Worm (Caenorhabditis elegans) whole organism, L1 larva: ENCODE measurements around the gene ZK686.6.

Experiments used
- Y116A8C.19 ChIP-seq: sonication (generic microtip); optimal IDR thresholded peaks from 2 replicates; lab custom pipeline; 2016; ENCODE audit warnings: missing compliant biosample characterization, missing genetic modification characterization, borderline replicate concordance
- alr-1 ChIP-seq: fragments of 200-800 bp; sonication (Bioruptor generic); optimal IDR thresholded peaks from 2 replicates; lab custom pipeline; 2018; ENCODE audit warnings: borderline replicate concordance, mild to moderate bottlenecking, missing genetic modification characterization, missing compliant biosample characterization
- aly-2 ChIP-seq: fragments of 150-350 bp; optimal IDR thresholded peaks from 2 replicates; lab custom pipeline; 2014; ENCODE audit warnings: missing biosample characterization, missing genetic modification characterization
- ceh-63 ChIP-seq: fragments of 200-800 bp; sonication (Bioruptor generic); optimal IDR thresholded peaks from 2 replicates; lab custom pipeline; 2018; ENCODE audit warnings: mild to moderate bottlenecking, missing genetic modification characterization, missing compliant biosample characterization
- ceh-8 ChIP-seq: fragments of 200-800 bp; sonication (Bioruptor generic); optimal IDR thresholded peaks from 2 replicates; lab custom pipeline; 2018; ENCODE audit warnings: mild to moderate bottlenecking, missing genetic modification characterization, moderate library complexity, missing compliant biosample characterization
- ceh-82 ChIP-seq, 3 experiments: fragments of 150-350 bp in 1 of 3; sonication (generic microtip) in 2 of 3; optimal IDR thresholded peaks; 2 replicates each; lab custom pipeline; 2014 to 2017; ENCODE audit warnings: missing biosample characterization in 3 of 3, missing genetic modification characterization in 3 of 3
- ceh-88 ChIP-seq: fragments of 200-800 bp; sonication (Bioruptor generic); IDR thresholded peaks from 2 replicates; pipeline ENCODE4 v1.3.6; 2022; ENCODE audit warnings: missing genetic modification characterization, missing compliant biosample characterization
- ceh-90 ChIP-seq: sonication (generic microtip); optimal IDR thresholded peaks from 2 replicates; lab custom pipeline; 2016; ENCODE audit warnings: missing genetic modification characterization, missing compliant biosample characterization
- dsc-1 ChIP-seq: sonication (generic microtip); optimal IDR thresholded peaks from 2 replicates; lab custom pipeline; 2016; ENCODE audit warnings: mild to moderate bottlenecking, missing genetic modification characterization, missing compliant biosample characterization
- efl-1 ChIP-seq, 4 experiments: fragments of 150-350 bp; optimal IDR thresholded peaks in 3 of 4; peaks in 1 of 4; 1 replicate in 1 of 4; 2 replicates in 3 of 4; lab custom pipeline; 2014; ENCODE audit warnings: missing biosample characterization in 2 of 4, missing genetic modification characterization in 2 of 4, missing genetic modification reagents in 2 of 4
- elt-2 ChIP-seq: sonication (generic microtip); optimal IDR thresholded peaks from 2 replicates; lab custom pipeline; 2016; ENCODE audit warnings: missing genetic modification characterization, mild to moderate bottlenecking, inconsistent platforms, missing compliant biosample characterization, missing genetic modification reagents
- elt-3 ChIP-seq, 6 experiments: fragments of 150-350 bp in 1 of 6; sonication (generic microtip); optimal IDR thresholded peaks; 2 replicates each; lab custom pipeline; 2017 to 2018; ENCODE audit warnings: missing biosample characterization in 6 of 6, missing genetic modification characterization in 6 of 6, inconsistent platforms in 1 of 6
- fkh-10 ChIP-seq: sonication (generic microtip); optimal IDR thresholded peaks from 2 replicates; lab custom pipeline; 2017; ENCODE audit warnings: missing biosample characterization, missing genetic modification reagents, missing genetic modification characterization
- fos-1 ChIP-seq: fragments of 150-350 bp; optimal IDR thresholded peaks from 2 replicates; lab custom pipeline; 2014; ENCODE audit warnings: missing biosample characterization, missing genetic modification characterization
- grh-1 ChIP-seq: fragments of 200-800 bp; sonication (Bioruptor generic); IDR thresholded peaks from 2 replicates; pipeline ENCODE4 v1.3.6; 2022; ENCODE audit warnings: missing genetic modification reagents, missing genetic modification characterization, missing compliant biosample characterization
- irx-1 ChIP-seq: sonication (generic microtip); optimal IDR thresholded peaks from 2 replicates; lab custom pipeline; 2016; ENCODE audit warnings: missing genetic modification characterization, missing compliant biosample characterization
- isw-1 ChIP-seq: fragments of 200-800 bp; sonication (Bioruptor generic); IDR thresholded peaks from 2 replicates; pipeline ENCODE4 v1.3.6; 2022; ENCODE audit warnings: missing genetic modification characterization, missing compliant biosample characterization
- jun-1 ChIP-seq: fragments of 150-350 bp; optimal IDR thresholded peaks from 2 replicates; lab custom pipeline; 2014; ENCODE audit warnings: missing biosample characterization, missing genetic modification reagents, missing genetic modification characterization
- lin-14 ChIP-seq: fragments of 200-800 bp; sonication (Bioruptor generic); optimal IDR thresholded peaks from 2 replicates; lab custom pipeline; 2018; ENCODE audit warnings: mild to moderate bottlenecking, missing genetic modification characterization, moderate library complexity, missing compliant biosample characterization
- lin-35 ChIP-seq, 2 experiments: fragments of 150-350 bp; optimal IDR thresholded peaks; 2 replicates each; lab custom pipeline; 2014; ENCODE audit warnings: missing biosample characterization in 2 of 2, missing genetic modification characterization in 2 of 2, missing genetic modification reagents in 2 of 2
- lsy-2 ChIP-seq, 2 experiments: fragments of 150-350 bp; optimal IDR thresholded peaks; 2 replicates each; lab custom pipeline; 2014; ENCODE audit warnings: missing biosample characterization in 2 of 2, missing genetic modification characterization in 2 of 2
- mab-9 ChIP-seq: fragments of 200-800 bp; sonication (Bioruptor generic); IDR thresholded peaks from 2 replicates; pipeline ENCODE4 v1.3.6; 2022; ENCODE audit warnings: missing genetic modification reagents, missing genetic modification characterization, missing compliant biosample characterization
- mep-1 ChIP-seq: fragments of 150-350 bp; optimal IDR thresholded peaks from 2 replicates; lab custom pipeline; 2014; ENCODE audit warnings: missing biosample characterization, missing genetic modification characterization
- nhr-20 ChIP-seq: sonication (generic microtip); optimal IDR thresholded peaks from 2 replicates; lab custom pipeline; 2016; ENCODE audit warnings: mild to moderate bottlenecking, missing genetic modification characterization, missing compliant biosample characterization
- nhr-76 ChIP-seq: sonication (generic microtip); optimal IDR thresholded peaks from 2 replicates; lab custom pipeline; 2017; ENCODE audit warnings: missing biosample characterization, missing genetic modification characterization
- nhr-77 ChIP-seq: fragments of 150-350 bp; optimal IDR thresholded peaks from 2 replicates; lab custom pipeline; 2014; ENCODE audit warnings: missing biosample characterization, missing genetic modification characterization
- nhr-90 ChIP-seq: sonication (generic microtip); optimal IDR thresholded peaks from 2 replicates; lab custom pipeline; 2016; ENCODE audit warnings: mild to moderate bottlenecking, missing genetic modification characterization, missing compliant biosample characterization; ENCODE audit not compliant: poor library complexity
- pax-3 ChIP-seq: fragments of 200-800 bp; sonication (Bioruptor generic); optimal IDR thresholded peaks from 2 replicates; lab custom pipeline; 2018; ENCODE audit warnings: mild to moderate bottlenecking, missing genetic modification characterization, moderate library complexity, missing compliant biosample characterization
- skn-1 ChIP-seq: fragments of 150-350 bp; optimal IDR thresholded peaks from 2 replicates; lab custom pipeline; 2014; ENCODE audit warnings: missing biosample characterization, missing genetic modification characterization
- snu-23 ChIP-seq: sonication (generic microtip); optimal IDR thresholded peaks from 2 replicates; lab custom pipeline; 2016; ENCODE audit warnings: missing genetic modification characterization, missing compliant biosample characterization
- sox-4 ChIP-seq: sonication (generic microtip); optimal IDR thresholded peaks from 2 replicates; lab custom pipeline; 2016; ENCODE audit warnings: missing genetic modification characterization, missing compliant biosample characterization
- sup-37 ChIP-seq: fragments of 200-800 bp; sonication (Bioruptor generic); optimal IDR thresholded peaks from 2 replicates; lab custom pipeline; 2018; ENCODE audit warnings: mild to moderate bottlenecking, missing genetic modification characterization, missing compliant biosample characterization
- swsn-7 ChIP-seq: sonication (generic microtip); optimal IDR thresholded peaks from 2 replicates; lab custom pipeline; 2016; ENCODE audit warnings: missing genetic modification characterization, missing compliant biosample characterization
- tlp-1 ChIP-seq: fragments of 150-350 bp; optimal IDR thresholded peaks from 2 replicates; lab custom pipeline; 2014; ENCODE audit warnings: missing biosample characterization, missing genetic modification characterization
- unc-98 ChIP-seq: fragments of 200-800 bp; sonication (Bioruptor generic); IDR thresholded peaks from 2 replicates; pipeline ENCODE4 v1.3.6; 2022; ENCODE audit warnings: missing genetic modification characterization, missing compliant biosample characterization
- vab-15 ChIP-seq: sonication (generic microtip); optimal IDR thresholded peaks from 2 replicates; lab custom pipeline; 2017; ENCODE audit warnings: missing genotype, mild to moderate bottlenecking, missing genetic modification characterization, missing compliant biosample characterization
- ztf-4 ChIP-seq: fragments of 150-350 bp; optimal IDR thresholded peaks from 2 replicates; lab custom pipeline; 2014; ENCODE audit warnings: missing biosample characterization, missing genetic modification characterization

Gene ZK686.6

DNA sequence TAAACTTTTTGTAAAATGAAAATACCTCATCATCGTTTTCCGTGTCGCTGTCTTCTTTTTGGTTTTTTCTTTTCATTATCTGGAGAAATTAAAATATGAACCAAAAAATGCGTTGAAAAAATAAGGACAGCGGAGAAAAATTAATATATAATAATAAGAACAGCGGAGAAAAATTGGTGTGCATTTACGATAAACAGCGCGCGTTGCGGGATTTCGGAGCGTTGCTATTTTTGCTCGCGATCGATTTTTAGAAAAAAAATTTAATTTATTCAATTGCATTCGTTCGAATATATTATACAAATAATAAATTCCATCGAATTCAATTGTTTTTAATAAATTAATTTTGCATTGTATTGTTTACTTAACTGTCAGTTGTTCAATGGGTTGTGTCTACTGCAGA lies 6.8 kb downstream of the ZK686.6 start, which contains the start of gene ZK686.2 (continued):
- TF ChIP-seq swsn-7 (tag; lab: Kevin White, UChicago), result peak; percentile 33
- peak; percentile 37 for TF ChIP-seq efl-1 (optimal IDR thresholded peaks at IDR 0.05; lab: Kevin White, UChicago)
- TF ChIP-seq efl-1 (GFP tag; optimal IDR thresholded peaks at IDR 0.05 in 1 of 2; lab: Kevin White, UChicago), result peak; percentile 28 to 91
- peak; percentile 68 to 80 for TF ChIP-seq lsy-2 (tag; optimal IDR thresholded peaks at IDR 0.05; lab: Kevin White, UChicago)

- TF ChIP-seq ceh-82 (tag; optimal IDR thresholded peaks at IDR 0.05; lab: Kevin White, UChicago), result no peak
- TF ChIP-seq unc-98 (GFP tag; lab: Robert Waterston, UW), result no peak
Observed at ce11 chrIII:7763503-7763902, 9.3 kb downstream of the ZK686.6 start, which contains the start of gene mtx-2. mtx-2 (minus strand) TSS chrIII:7763603.

ce11 chrIII:7762250-7762649 lies 10.6 kb downstream of the ZK686.6 start:
- no peak for TF ChIP-seq jun-1 (tag; lab: Kevin White, UChicago)
- TF ChIP-seq fos-1 (tag; lab: Kevin White, UChicago), result no peak
- no peak for TF ChIP-seq pax-3 (tag; lab: Kevin White, UChicago)
- no peak for TF ChIP-seq efl-1 (optimal IDR thresholded peaks at IDR 0.05; lab: Kevin White, UChicago)
- TF ChIP-seq efl-1 (GFP tag; optimal IDR thresholded peaks at IDR 0.05 in 1 of 2; lab: Kevin White, UChicago), result no peak
- TF ChIP-seq elt-2 (tag; lab: Kevin White, UChicago), result peak; percentile 87
- no peak for TF ChIP-seq vab-15 (tag; lab: Kevin White, UChicago)

DNA sequence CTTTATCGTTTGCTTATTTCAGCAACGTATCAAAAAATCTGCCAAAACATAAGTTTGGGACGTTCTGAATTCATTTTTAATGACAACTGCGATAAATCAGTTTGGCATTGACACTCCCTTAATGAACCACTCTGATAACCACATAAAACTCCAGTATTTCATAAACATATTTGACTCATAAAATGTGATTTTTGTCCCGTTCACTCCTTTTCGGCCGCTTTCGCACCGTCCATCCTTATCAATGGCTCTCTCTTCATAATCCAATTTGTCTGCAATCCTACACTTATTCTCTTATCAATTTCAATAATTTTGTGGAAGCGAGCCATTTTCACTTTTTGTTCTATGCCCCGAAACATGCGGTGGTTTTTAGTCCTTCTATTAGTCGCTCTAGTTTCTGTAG lies 14.2 kb downstream of the ZK686.6 start, which contains the start of gene pcp-1:
Gene pcp-1, plus strand, starts transcription at position 342 of the 400 bp plus-strand sequence.
- TF ChIP-seq sup-37 (GFP tag; lab: Kevin White, UChicago) (no peak), dsc-1 (tag; lab: Kevin White, UChicago) (no peak), Y116A8C.19 (tag; lab: Kevin White, UChicago) (no peak), lin-35 (GFP tag; optimal IDR thresholded peaks at IDR 0.05; lab: Kevin White, UChicago) (peak in 1 of 2 experiments; percentile 42), mep-1 (tag; lab: Kevin White, UChicago) (no peak), tlp-1 (no peak), nhr-90 (tag; lab: Kevin White, UChicago) (no peak), nhr-20 (tag; lab: Kevin White, UChicago) (peak; percentile 9), isw-1 (no peak), ceh-8 (GFP tag; lab: Kevin White, UChicago) (no peak), irx-1 (no peak), nhr-76 (tag; lab: Kevin White, UChicago) (no peak), aly-2 (tag; lab: Kevin White, UChicago) (no peak), lin-14 (GFP tag; lab: Kevin White, UChicago) (peak; percentile 42), mab-9 (no peak), ceh-90 (no peak), skn-1 (tag; lab: Kevin White, UChicago) (no peak), efl-1 (optimal IDR thresholded peaks at IDR 0.05; lab: Kevin White, UChicago) (no peak), efl-1 (GFP tag; optimal IDR thresholded peaks at IDR 0.05 in 1 of 2; lab: Kevin White, UChicago) (no peak), elt-3 (tag; optimal IDR thresholded peaks at IDR 0.05; lab: Kevin White, UChicago) (no peak), sox-4 (tag; lab: Kevin White, UChicago) (no peak), fkh-10 (GFP tag; lab: Kevin White, UChicago) (no peak), ceh-63 (GFP tag; lab: Kevin White, UChicago) (no peak), elt-2 (tag; lab: Kevin White, UChicago) (peak; percentile 97), snu-23 (GFP tag; lab: Kevin White, UChicago) (no peak), grh-1 (no peak)

DNA sequence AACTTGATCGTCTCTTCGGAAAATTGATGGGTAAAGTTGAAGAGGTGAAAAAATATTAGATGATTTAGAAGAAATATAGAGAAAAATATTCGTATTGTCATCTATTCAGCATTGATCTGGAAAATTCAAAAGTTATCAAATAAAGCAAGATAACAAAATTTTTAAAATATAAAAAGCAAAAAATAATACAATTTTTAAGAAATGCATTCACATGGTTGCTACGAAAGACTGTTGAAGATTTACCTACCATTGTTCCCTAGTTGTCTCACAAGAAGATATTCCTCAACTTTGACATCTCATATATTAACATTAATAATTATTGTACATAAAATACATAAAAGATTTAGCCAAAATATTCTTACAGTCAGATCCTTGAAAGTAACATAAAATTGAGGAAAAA lies 18.5 kb downstream of the ZK686.6 start, which contains the start of gene cdh-3:
Gene cdh-3, minus strand, starts transcription at position 101 of the 400 bp plus-strand sequence.
- TF ChIP-seq ceh-90 (no peak), lin-14 (GFP tag; lab: Kevin White, UChicago) (no peak), ceh-88 (GFP tag; lab: Robert Waterston, UW) (no peak), tlp-1 (no peak), ztf-4 (no peak), lsy-2 (tag; optimal IDR thresholded peaks at IDR 0.05; lab: Kevin White, UChicago) (no peak), grh-1 (no peak), unc-98 (GFP tag; lab: Robert Waterston, UW) (no peak), lin-35 (GFP tag; optimal IDR thresholded peaks at IDR 0.05; lab: Kevin White, UChicago) (no peak), alr-1 (no peak), nhr-77 (tag; lab: Kevin White, UChicago) (no peak)
- TF ChIP-seq, all 84 proteins: peak for 0
